Fruit fly (Drosophila melanogaster) whole organism, pupa: ENCODE measurements around the gene EMC2A.

Experiments
- CG13204 ChIP-seq: fragments of 200-800 bp; sonication (Bioruptor generic); optimal IDR thresholded peaks from 2 replicates; lab custom pipeline; 2018; ENCODE audit warnings: missing biosample characterization, mild to moderate bottlenecking, missing genetic modification characterization, moderate library complexity
- CG14655 ChIP-seq: fragments of 200-800 bp; sonication (Bioruptor generic); optimal IDR thresholded peaks from 3 replicates; lab custom pipeline; 2017; ENCODE audit warnings: mild to moderate bottlenecking, missing biosample characterization, missing genetic modification reagents, missing genetic modification characterization
- CG32121 ChIP-seq: fragments of 200-800 bp; sonication (Bioruptor generic); IDR thresholded peaks from 2 replicates; pipeline ENCODE4 v1.3.6; 2022; ENCODE audit warnings: missing biosample characterization, missing genetic modification characterization
- CG34367 ChIP-seq: fragments of 200-800 bp; sonication (Bioruptor generic); optimal IDR thresholded peaks from 2 replicates; lab custom pipeline; 2018; ENCODE audit warnings: missing biosample characterization, mild to moderate bottlenecking, missing genetic modification characterization
- EcR ChIP-seq: fragments of 200-800 bp; sonication (Bioruptor generic); optimal IDR thresholded peaks from 3 replicates; lab custom pipeline; 2019; ENCODE audit warnings: missing biosample characterization, missing genetic modification characterization, mild to moderate bottlenecking, moderate library complexity, missing genetic modification reagents
- Ets98B ChIP-seq: fragments of 200-800 bp; sonication (Bioruptor generic); IDR thresholded peaks from 2 replicates; pipeline ENCODE4 v1.3.6; 2022; ENCODE audit warnings: missing biosample characterization, missing genetic modification characterization
- Snoo ChIP-seq: fragments of 200-800 bp; sonication (Bioruptor generic); optimal IDR thresholded peaks from 3 replicates; lab custom pipeline; 2017; ENCODE audit warnings: missing biosample characterization, mild to moderate bottlenecking, missing genetic modification characterization, inconsistent platforms
- gl ChIP-seq: fragments of 200-800 bp; sonication (Bioruptor generic); optimal IDR thresholded peaks from 2 replicates; lab custom pipeline; 2018; ENCODE audit warnings: missing biosample characterization, mild to moderate bottlenecking, missing genetic modification characterization

dm6 chr3R:17042838-17043569, 47.1 kb upstream of the EMC2A start, which contains the start of the genes bdwf and Patr-1:
- TF ChIP-seq gl (tag; lab: Kevin White, UChicago) (no peak), CG14655 (no peak), Ets98B (no peak), EcR (no peak), Snoo (tag; lab: Kevin White, UChicago) (no peak), CG13204 (GFP tag; lab: Kevin White, UChicago) (no peak), CG34367 (tag; lab: Kevin White, UChicago) (no peak), CG32121 (GFP tag; lab: Robert Waterston, UW) (no peak)
